Fruit fly (Drosophila melanogaster): Measurements from ENCODE around the gene CG13258.

- TF ChIP-seq D1 (tag; optimal IDR thresholded peaks at IDR 0.05) (no peak), CG15710 (tag; optimal IDR thresholded peaks at IDR 0.05) (peak; percentile 42), EcR (GFP tag; optimal IDR thresholded peaks at IDR 0.05) (peak; percentile 0), CG8301 (tag; optimal IDR thresholded peaks at IDR 0.05) (no peak), CG14655 (GFP tag; optimal IDR thresholded peaks at IDR 0.05) (no peak), CG12605 (GFP tag; IDR thresholded peaks at IDR 0.05) (no peak), CG32121 (GFP tag; IDR thresholded peaks at IDR 0.05) (peak; percentile 57; the same call in 1 of the 2 replicates)
Measured at dm6 chr2L:16307026-16307703, 14.3 kb upstream of the CG13258 start, which contains the start of the genes CG5861 and Syx5.

All from whole organism, pupa.